Worm (Caenorhabditis elegans): ENCODE data around the gene ile-2.

The ile-2 gene

ce11 chrX:760579-760978 lies 7.8 kb upstream of the ile-2 start (continued):
- peak; percentile 90 for TF ChIP-seq zfh-2 (GFP tag; conservative IDR thresholded peaks at IDR 0.05)

DNA sequence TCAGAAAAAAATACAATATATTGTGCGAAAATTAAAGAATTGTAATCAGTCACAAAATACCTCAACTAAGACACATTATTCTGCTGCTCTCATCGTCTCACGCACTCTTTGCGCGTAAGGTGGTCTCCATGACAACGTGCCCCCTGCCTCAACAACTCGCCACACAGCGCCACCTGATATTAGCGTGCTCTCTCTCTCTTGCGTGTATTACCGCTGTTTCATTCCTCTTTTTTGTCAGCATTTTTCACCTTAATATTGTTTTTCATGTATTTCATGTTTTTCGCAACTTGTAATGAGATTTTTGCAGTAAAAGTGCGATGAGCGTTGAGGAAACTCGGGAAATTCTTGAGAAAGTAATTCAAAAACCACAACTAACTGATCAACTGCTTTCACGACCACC lies 4.9 kb upstream of the ile-2 start, which contains the start of gene dyf-11:
Gene dyf-11 (plus strand): TSS at position 301 of the 400 bp plus-strand sequence.
- TF ChIP-seq ceh-58 (GFP tag; IDR thresholded peaks at IDR 0.05) (0 out of 2 replicates have a peak, but pooled peaks have one; percentile 32), gei-17 (GFP tag; optimal IDR thresholded peaks at IDR 0.05) (no peak)

DNA sequence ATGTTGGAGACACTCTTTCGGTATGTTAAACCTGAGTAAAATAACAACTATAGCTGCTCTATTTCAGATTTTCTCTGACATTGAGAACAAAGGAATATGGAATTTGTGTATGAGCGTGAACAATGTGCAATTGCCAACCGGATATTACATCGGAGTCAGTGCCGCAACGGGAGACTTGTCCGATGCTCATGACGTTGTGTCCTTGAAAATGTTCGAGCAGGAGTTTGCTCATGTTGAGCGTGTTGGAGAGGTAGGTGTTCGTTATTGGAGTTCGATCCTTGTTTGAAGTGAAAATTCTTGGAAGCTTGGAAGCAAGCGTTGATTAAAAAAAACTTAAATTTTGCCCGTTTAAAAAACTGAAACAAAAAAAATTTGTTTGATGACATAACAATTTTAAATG lies 1.2 kb downstream of the ile-2 start:
- TF ChIP-seq C06A6.2 (GFP tag; conservative IDR thresholded peaks at IDR 0.05): no peak
- TF ChIP-seq unc-130 (GFP tag; optimal IDR thresholded peaks at IDR 0.05): no peak
- no peak for TF ChIP-seq snpc-4 (GFP tag; optimal IDR thresholded peaks at IDR 0.05)
- no peak for TF ChIP-seq snpc-4 (tag; optimal IDR thresholded peaks at IDR 0.05)
- no peak for TF ChIP-seq K12H6.12 (tag; optimal IDR thresholded peaks at IDR 0.05)
- 0 out of 2 replicates have a peak, but pooled peaks have one; percentile 6 for TF ChIP-seq nhr-120 (GFP tag; IDR thresholded peaks at IDR 0.05)

DNA sequence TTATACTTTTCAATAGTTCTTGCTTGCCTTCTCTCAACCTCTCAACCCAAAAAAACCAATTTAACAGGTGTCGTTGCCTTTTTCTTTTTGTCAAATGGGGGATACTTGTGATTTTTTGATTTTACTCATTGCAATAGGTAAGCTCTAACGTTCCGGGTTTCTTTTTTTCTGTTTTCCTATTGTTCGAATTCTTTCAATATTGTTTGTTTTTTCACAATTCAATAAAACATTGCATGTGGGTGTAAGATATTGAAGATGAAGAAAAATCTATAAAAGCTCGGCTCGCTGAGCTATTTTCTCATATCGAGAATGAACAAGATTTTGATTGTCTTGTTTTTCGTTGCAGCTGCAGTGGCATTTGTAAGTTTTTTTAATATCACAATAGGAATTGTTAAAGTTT lies 2.1 kb downstream of the ile-2 start, which contains the start of gene T04G9.7:
Gene T04G9.7 (plus strand): TSS at position 301 of the 400 bp plus-strand sequence.
- TF ChIP-seq Y79H2A.3 (GFP tag; conservative IDR thresholded peaks at IDR 0.05) (no peak), F33H1.4 (GFP tag; IDR thresholded peaks at IDR 0.05) (no peak), F39B2.1 (GFP tag; IDR thresholded peaks at IDR 0.05) (no peak), nhr-90 (tag; optimal IDR thresholded peaks at IDR 0.05) (no peak), egl-44 (GFP tag; IDR thresholded peaks at IDR 0.05) (no peak), F49E8.2 (tag; optimal IDR thresholded peaks at IDR 0.05; ENCODE audit: insufficient read depth) (no peak), pbrm-1 (GFP tag; IDR thresholded peaks at IDR 0.05) (no peak), F23B12.7 (tag; optimal IDR thresholded peaks at IDR 0.05; ENCODE audit: insufficient read depth) (no peak), ceh-40 (GFP tag; IDR thresholded peaks at IDR 0.05) (no peak), ztf-28 (GFP tag; IDR thresholded peaks at IDR 0.05) (no peak), ama-1 (optimal IDR thresholded peaks at IDR 0.05) (no peak), ama-1 (GFP tag; optimal IDR thresholded peaks at IDR 0.05) (no peak), ztf-22 (GFP tag; optimal IDR thresholded peaks at IDR 0.05) (no peak), madf-6 (GFP tag; IDR thresholded peaks at IDR 0.05) (no peak), let-526 (GFP tag; IDR thresholded peaks at IDR 0.05) (no peak), madf-3 (GFP tag; IDR thresholded peaks at IDR 0.05) (no peak), Y56A3A.18 (GFP tag; IDR thresholded peaks at IDR 0.05) (no peak), tbp1 (GFP tag; optimal IDR thresholded peaks at IDR 0.05) (no peak)

- TF ChIP-seq dox-1 (GFP tag; IDR thresholded peaks at IDR 0.05) (no peak), egrh-3 (GFP tag; IDR thresholded peaks at IDR 0.05) (no peak), nfya-1 (tag; optimal IDR thresholded peaks at IDR 0.05; ENCODE audit: borderline replicate concordance, insufficient read depth) (no peak), cebp-2 (GFP tag; IDR thresholded peaks at IDR 0.05) (no peak), F52B5.7 (tag; optimal IDR thresholded peaks at IDR 0.05) (no peak), Y53F4B.3 (GFP tag; IDR thresholded peaks at IDR 0.05) (no peak), efl-1 (GFP tag; optimal IDR thresholded peaks at IDR 0.05) (no peak), B0035.1 (tag; optimal IDR thresholded peaks at IDR 0.05) (no peak), nhr-90 (tag; optimal IDR thresholded peaks at IDR 0.05) (no peak), Y67H2A.10 (GFP tag; conservative IDR thresholded peaks at IDR 0.05) (no peak), ceh-40 (GFP tag; IDR thresholded peaks at IDR 0.05) (no peak), ztf-22 (GFP tag; optimal IDR thresholded peaks at IDR 0.05) (no peak)
Measured at ce11 chrX:772184-772583, 3.8 kb downstream of the ile-2 start, which contains the start of gene T04G9.4. Gene T04G9.4 (plus strand): TSS chrX:772476.
